Fruit fly (Drosophila melanogaster): ENCODE data around the gene CG14137.

The CG14137 gene

dm6 chr3L:11596585-11597252 lies 3.1 kb downstream of the CG14137 start, which contains the start of gene CG7368 (continued):
- TF ChIP-seq CG15601 (tag; optimal IDR thresholded peaks at IDR 0.05): no peak
- TF ChIP-seq sim (GFP tag; IDR thresholded peaks at IDR 0.05): no peak
- TF ChIP-seq CG17385 (GFP tag; optimal IDR thresholded peaks at IDR 0.05): no peak
- TF ChIP-seq crol (GFP tag; IDR thresholded peaks at IDR 0.05): peak; percentile 83
- no peak for TF ChIP-seq ash1 (GFP tag; optimal IDR thresholded peaks at IDR 0.05)
- peak; percentile 47 for TF ChIP-seq abd-A (tag; optimal IDR thresholded peaks at IDR 0.05)
- no peak for TF ChIP-seq CG33213 (GFP tag; optimal IDR thresholded peaks at IDR 0.05)
- no peak for TF ChIP-seq ems (GFP tag; optimal IDR thresholded peaks at IDR 0.05)
- no peak for TF ChIP-seq CG2712 (tag; optimal IDR thresholded peaks at IDR 0.05)
- TF ChIP-seq Ets65A (GFP tag): peak; percentile 43

- TF ChIP-seq ac (GFP tag; optimal IDR thresholded peaks at IDR 0.05) (no peak), pros (GFP tag; optimal IDR thresholded peaks at IDR 0.05) (no peak), CG8089 (GFP tag; optimal IDR thresholded peaks at IDR 0.05) (no peak), CG30431 (GFP tag; optimal IDR thresholded peaks at IDR 0.05) (no peak), CG8765 (GFP tag; IDR thresholded peaks at IDR 0.05) (no peak), ap (GFP tag; IDR thresholded peaks at IDR 0.05) (no peak), Bdp1 (GFP tag; optimal IDR thresholded peaks at IDR 0.05) (no peak), Fer3 (tag; optimal IDR thresholded peaks at IDR 0.05) (no peak), CkIIα-i1 (GFP tag; IDR thresholded peaks at IDR 0.05) (no peak), NfI (GFP tag; optimal IDR thresholded peaks at IDR 0.05) (no peak), unc-4 (GFP tag; IDR thresholded peaks at IDR 0.05; ENCODE audit: partially characterized antibody) (no peak)
Observed at dm6 chr3L:11593778-11594177, 6.1 kb downstream of the CG14137 start.

- TF ChIP-seq onecut (GFP tag; IDR thresholded peaks at IDR 0.05) (no peak), Trl (optimal IDR thresholded peaks at IDR 0.05) (peak; percentile 15 to 22), Trl (GFP tag; optimal IDR thresholded peaks at IDR 0.05) (no peak)
Observed at dm6 chr3L:11591803-11592202, 8.1 kb downstream of the CG14137 start.

dm6 chr3L:11591131-11591530 lies 8.7 kb downstream of the CG14137 start, which contains the start of gene CG33268:
TSS of gene CG33268 (minus strand) at chr3L:11591231.
- no peak for TF ChIP-seq CG16815 (GFP tag; optimal IDR thresholded peaks at IDR 0.05)
- TF ChIP-seq CG1233 (GFP tag; optimal IDR thresholded peaks at IDR 0.05): no peak
- TF ChIP-seq CG18011 (GFP tag; optimal IDR thresholded peaks at IDR 0.05): no peak
- no peak for TF ChIP-seq CG2712 (tag; optimal IDR thresholded peaks at IDR 0.05)
- no peak for TF ChIP-seq CG8388 (GFP tag; optimal IDR thresholded peaks at IDR 0.05)

- peak; percentile 15 for TF ChIP-seq Ets65A (GFP tag)
- 0 out of 2 replicates have a peak, but pooled peaks have one; percentile 9 for TF ChIP-seq klu (GFP tag; IDR thresholded peaks at IDR 0.05)
Observed at dm6 chr3L:11589395-11589794, 10.5 kb downstream of the CG14137 start, which contains the start of gene CG7377. TSS of gene CG7377 (plus strand) at chr3L:11589695.

- peak; percentile 18 for TF ChIP-seq HLHmδ (GFP tag; optimal IDR thresholded peaks at IDR 0.05)
- peak; percentile 76 for TF ChIP-seq Sry-β (GFP tag; optimal IDR thresholded peaks at IDR 0.05)
- no peak for TF ChIP-seq BtbVII (GFP tag; optimal IDR thresholded peaks at IDR 0.05)
- TF ChIP-seq chinmo (GFP tag; IDR thresholded peaks at IDR 0.05; ENCODE audit: partially characterized antibody): 0 out of 4 replicates have a peak, but pooled peaks have one; percentile 36
- no peak for TF ChIP-seq Meics (GFP tag; optimal IDR thresholded peaks at IDR 0.05)
- TF ChIP-seq Max (GFP tag; optimal IDR thresholded peaks at IDR 0.05): no peak
- no peak for TF ChIP-seq br (optimal IDR thresholded peaks at IDR 0.05)
- TF ChIP-seq Hr39 (optimal IDR thresholded peaks at IDR 0.05): no peak
- TF ChIP-seq Kr (GFP tag; optimal IDR thresholded peaks at IDR 0.05): no peak
- peak; percentile 60 for TF ChIP-seq Ets65A (GFP tag)
- no peak for TF ChIP-seq Dip3 (GFP tag; optimal IDR thresholded peaks at IDR 0.05)
- TF ChIP-seq Six4 (GFP tag; optimal IDR thresholded peaks at IDR 0.05): no peak
- TF ChIP-seq lab (GFP tag; optimal IDR thresholded peaks at IDR 0.05): peak; percentile 27
- TF ChIP-seq TFAM (GFP tag; optimal IDR thresholded peaks at IDR 0.05): no peak
- TF ChIP-seq CG11504 (tag; optimal IDR thresholded peaks at IDR 0.05): no peak
- no peak for TF ChIP-seq abd-A (tag; optimal IDR thresholded peaks at IDR 0.05)
- no peak for TF ChIP-seq CG1529 (GFP tag; optimal IDR thresholded peaks at IDR 0.05)
Observed at dm6 chr3L:11588594-11588993, 11.3 kb downstream of the CG14137 start.

Measured in whole organism, embryonic.